Worm (Caenorhabditis elegans) whole organism, L3 larva: Measurements from ENCODE around the gene W02A2.8.

Source experiments
- aly-2 ChIP-seq: fragments of 150-350 bp; optimal IDR thresholded peaks from 2 replicates; lab custom pipeline; 2014; ENCODE audit warnings: missing biosample characterization, missing genetic modification characterization
- ama-1 ChIP-seq: fragments of 150-350 bp; optimal IDR thresholded peaks from 2 replicates; lab custom pipeline; 2018
- elt-3 ChIP-seq, 3 experiments: fragments of 150-350 bp in 1 of 3; sonication (generic microtip) in 2 of 3; optimal IDR thresholded peaks; 2 replicates in 2 of 3; 4 replicates in 1 of 3; lab custom pipeline; 2014 to 2017; ENCODE audit warnings: missing biosample characterization in 3 of 3, missing genetic modification characterization in 3 of 3
- nfya-1 ChIP-seq: sonication (generic microtip); optimal IDR thresholded peaks from 2 replicates; lab custom pipeline; 2017; ENCODE audit warnings: missing genetic modification characterization, mild to moderate bottlenecking, missing compliant biosample characterization, antibody characterized with exemption, moderate library complexity; ENCODE audit not compliant: insufficient read depth
- nhr-23 ChIP-seq: fragments of 150-350 bp; optimal IDR thresholded peaks from 2 replicates; lab custom pipeline; 2014; ENCODE audit warnings: missing biosample characterization, missing genetic modification reagents, missing genetic modification characterization
- nhr-25 ChIP-seq: sonication (generic microtip); optimal IDR thresholded peaks from 2 replicates; lab custom pipeline; 2017; ENCODE audit warnings: missing biosample characterization, missing genetic modification characterization
- nhr-76 ChIP-seq: fragments of 150-350 bp; sonication (generic microtip); optimal IDR thresholded peaks from 5 replicates; lab custom pipeline; 2014; ENCODE audit warnings: missing biosample characterization, missing genetic modification characterization
- unc-62 ChIP-seq: fragments of 150-350 bp; sonication (generic microtip); optimal IDR thresholded peaks from 4 replicates; lab custom pipeline; 2014; ENCODE audit warnings: missing biosample characterization, missing genetic modification reagents, missing genetic modification characterization
- ztf-11 ChIP-seq: fragments of 150-350 bp; optimal IDR thresholded peaks from 2 replicates; lab custom pipeline; 2014; ENCODE audit warnings: missing biosample characterization, missing genetic modification characterization

DNA sequence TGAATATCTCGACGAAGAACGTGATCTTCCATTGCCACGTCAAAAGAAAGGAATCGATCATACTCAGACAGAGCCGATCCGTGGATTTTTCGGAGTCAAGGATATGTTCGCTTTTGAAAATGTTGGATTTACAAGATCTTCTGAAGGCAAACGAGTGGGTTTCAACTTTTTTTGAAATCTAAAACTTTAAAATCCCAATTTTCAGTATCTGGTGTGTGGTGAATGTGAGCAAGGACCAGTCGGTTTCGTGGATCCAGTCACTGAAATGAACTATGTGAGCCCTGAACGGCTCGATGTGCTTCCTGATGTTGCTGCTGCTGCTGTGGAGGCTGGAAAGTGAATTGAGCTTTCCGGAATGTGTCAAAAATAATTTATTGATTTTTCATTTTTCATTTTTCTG is 28.5 kb upstream of the W02A2.8 start, which contains the start of gene lsm-3:
- no peak for TF ChIP-seq ztf-11
- TF ChIP-seq ama-1 (lab: Kevin White, UChicago), result no peak
- no peak for TF ChIP-seq nhr-76 (tag; lab: Kevin White, UChicago)
- no peak for TF ChIP-seq nhr-23 (tag; lab: Kevin White, UChicago)
- TF ChIP-seq nfya-1 (tag; lab: Kevin White, UChicago), result no peak
- TF ChIP-seq aly-2 (tag; lab: Kevin White, UChicago), result no peak
- TF ChIP-seq nhr-25 (tag; lab: Kevin White, UChicago), result no peak
- no peak for TF ChIP-seq elt-3 (tag; optimal IDR thresholded peaks at IDR 0.05; lab: Kevin White, UChicago)
- no peak for TF ChIP-seq unc-62 (GFP tag; lab: Kevin White, UChicago)
